Worm (Caenorhabditis elegans) whole organism, mixed stage, embryonic: ENCODE measurements around the gene grl-15.

Experiments used
- M03D4.4 ChIP-seq: sonication (generic microtip); optimal IDR thresholded peaks from 2 replicates; lab custom pipeline; 2017; ENCODE audit warnings: mild to moderate bottlenecking, missing genetic modification characterization, missing compliant biosample characterization
- bed-3 ChIP-seq: fragments of 200-800 bp; sonication (Bioruptor generic); optimal IDR thresholded peaks from 3 replicates; lab custom pipeline; 2018; ENCODE audit warnings: mild to moderate bottlenecking, missing genetic modification characterization, moderate library complexity, missing compliant biosample characterization
- blmp-1 ChIP-seq: fragments of 150-350 bp; optimal IDR thresholded peaks from 2 replicates; lab custom pipeline; 2014; ENCODE audit warnings: missing biosample characterization, missing genetic modification characterization
- ceh-39 ChIP-seq: fragments of 150-350 bp; optimal IDR thresholded peaks from 2 replicates; lab custom pipeline; 2014; ENCODE audit warnings: missing biosample characterization, missing genetic modification characterization
- ceh-43 ChIP-seq: fragments of 200-800 bp; sonication (Bioruptor generic); optimal IDR thresholded peaks from 2 replicates; lab custom pipeline; 2018; ENCODE audit warnings: mild to moderate bottlenecking, missing genetic modification characterization, moderate library complexity, missing compliant biosample characterization
- ceh-83 ChIP-seq: fragments of 200-800 bp; sonication (Bioruptor generic); optimal IDR thresholded peaks from 2 replicates; lab custom pipeline; 2018; ENCODE audit warnings: mild to moderate bottlenecking, missing genetic modification characterization, missing compliant biosample characterization
- ces-1 ChIP-seq: fragments of 150-350 bp; optimal IDR thresholded peaks from 2 replicates; lab custom pipeline; 2014; ENCODE audit warnings: missing biosample characterization, missing genetic modification reagents, missing genetic modification characterization
- cnd-1 ChIP-seq: fragments of 200-800 bp; sonication (Bioruptor generic); optimal IDR thresholded peaks from 2 replicates; lab custom pipeline; 2018; ENCODE audit warnings: mild to moderate bottlenecking, missing genetic modification characterization, missing compliant biosample characterization
- drap-1 ChIP-seq: fragments of 200-800 bp; sonication (Bioruptor generic); optimal IDR thresholded peaks from 3 replicates; lab custom pipeline; 2018; ENCODE audit warnings: mild to moderate bottlenecking, missing genetic modification characterization, missing compliant biosample characterization
- elt-1 ChIP-seq: sonication (generic microtip); optimal IDR thresholded peaks from 2 replicates; lab custom pipeline; 2017; ENCODE audit warnings: missing genetic modification characterization, mild to moderate bottlenecking, missing compliant biosample characterization, antibody characterized with exemption, moderate library complexity, borderline replicate concordance; ENCODE audit not compliant: insufficient read depth
- elt-3 ChIP-seq: fragments of 150-350 bp; optimal IDR thresholded peaks from 2 replicates; lab custom pipeline; 2014; ENCODE audit warnings: missing biosample characterization, missing genetic modification characterization
- flh-1 ChIP-seq: fragments of 200-800 bp; sonication (Bioruptor generic); optimal IDR thresholded peaks from 2 replicates; lab custom pipeline; 2018; ENCODE audit warnings: mild to moderate bottlenecking, missing genetic modification characterization, moderate library complexity, missing compliant biosample characterization
- ham-2 ChIP-seq: fragments of 200-800 bp; sonication (Bioruptor generic); optimal IDR thresholded peaks from 2 replicates; lab custom pipeline; 2018; ENCODE audit warnings: mild to moderate bottlenecking, missing genetic modification characterization, missing compliant biosample characterization
- hlh-1 ChIP-seq: fragments of 150-350 bp; optimal IDR thresholded peaks from 2 replicates; lab custom pipeline; 2014; ENCODE audit warnings: missing biosample characterization, missing genetic modification reagents, missing genetic modification characterization
- lin-13 ChIP-seq: fragments of 150-350 bp; optimal IDR thresholded peaks from 2 replicates; lab custom pipeline; 2014; ENCODE audit warnings: missing biosample characterization, missing genetic modification characterization
- lin-32 ChIP-seq: fragments of 200-800 bp; sonication (Bioruptor generic); optimal IDR thresholded peaks from 2 replicates; lab custom pipeline; 2018; ENCODE audit warnings: mild to moderate bottlenecking, missing genetic modification characterization, missing compliant biosample characterization
- lsy-2 ChIP-seq: fragments of 150-350 bp; optimal IDR thresholded peaks from 2 replicates; lab custom pipeline; 2014; ENCODE audit warnings: missing biosample characterization, missing genetic modification characterization
- mab-5 ChIP-seq: fragments of 150-350 bp; optimal IDR thresholded peaks from 2 replicates; lab custom pipeline; 2014; ENCODE audit warnings: missing biosample characterization, missing genetic modification characterization
- mep-1 ChIP-seq: fragments of 150-350 bp; optimal IDR thresholded peaks from 2 replicates; lab custom pipeline; 2017; ENCODE audit warnings: missing biosample characterization, missing genetic modification reagents, missing genetic modification characterization, inconsistent platforms
- mls-2 ChIP-seq: sonication (generic microtip); optimal IDR thresholded peaks from 2 replicates; lab custom pipeline; 2016; ENCODE audit warnings: mild to moderate bottlenecking, missing genetic modification characterization, moderate library complexity, missing compliant biosample characterization
- nhr-12 ChIP-seq: fragments of 150-350 bp; optimal IDR thresholded peaks from 2 replicates; lab custom pipeline; 2014; ENCODE audit warnings: missing biosample characterization, missing genetic modification characterization
- nhr-2 ChIP-seq: fragments of 150-350 bp; optimal IDR thresholded peaks from 2 replicates; lab custom pipeline; 2014; ENCODE audit warnings: missing biosample characterization, missing genetic modification characterization
- nhr-28 ChIP-seq: fragments of 150-350 bp; optimal IDR thresholded peaks from 2 replicates; lab custom pipeline; 2014; ENCODE audit warnings: missing biosample characterization, missing genetic modification characterization
- nhr-76 ChIP-seq: sonication (generic microtip); optimal IDR thresholded peaks from 2 replicates; lab custom pipeline; 2017; ENCODE audit warnings: missing biosample characterization, missing genetic modification characterization
- pha-4 ChIP-seq: fragments of 150-350 bp; optimal IDR thresholded peaks from 2 replicates; lab custom pipeline; 2018; ENCODE audit warnings: missing biosample characterization, missing genetic modification reagents, missing genetic modification characterization
- sem-2 ChIP-seq: fragments of 200-800 bp; sonication (Bioruptor generic); optimal IDR thresholded peaks from 2 replicates; lab custom pipeline; 2018; ENCODE audit warnings: mild to moderate bottlenecking, missing genetic modification characterization, missing compliant biosample characterization
- snpc-4 ChIP-seq: fragments of 150-350 bp; optimal IDR thresholded peaks from 2 replicates; lab custom pipeline; 2014; ENCODE audit warnings: missing biosample characterization, missing genetic modification characterization
- sptf-1 ChIP-seq: sonication (generic microtip); optimal IDR thresholded peaks from 2 replicates; lab custom pipeline; 2017; ENCODE audit warnings: mild to moderate bottlenecking, missing genetic modification characterization, moderate library complexity, missing compliant biosample characterization
- tbx-8 ChIP-seq: fragments of 200-800 bp; sonication (Bioruptor generic); optimal IDR thresholded peaks from 2 replicates; lab custom pipeline; 2018; ENCODE audit warnings: mild to moderate bottlenecking, missing genetic modification characterization, moderate library complexity, missing compliant biosample characterization
- unc-120 ChIP-seq: sonication (generic microtip); optimal IDR thresholded peaks from 2 replicates; lab custom pipeline; 2017; ENCODE audit warnings: missing genetic modification characterization, missing compliant biosample characterization; ENCODE audit not compliant: poor library complexity, severe bottlenecking
- unc-39 ChIP-seq: fragments of 150-350 bp; optimal IDR thresholded peaks from 2 replicates; lab custom pipeline; 2014; ENCODE audit warnings: missing biosample characterization, missing genetic modification characterization
- zip-8 ChIP-seq: fragments of 150-350 bp; optimal IDR thresholded peaks from 2 replicates; lab custom pipeline; 2014; ENCODE audit warnings: missing biosample characterization, missing genetic modification characterization
- ztf-11 ChIP-seq: fragments of 150-350 bp; optimal IDR thresholded peaks from 2 replicates; lab custom pipeline; 2014; ENCODE audit warnings: missing biosample characterization, missing genetic modification characterization

The grl-15 gene

DNA sequence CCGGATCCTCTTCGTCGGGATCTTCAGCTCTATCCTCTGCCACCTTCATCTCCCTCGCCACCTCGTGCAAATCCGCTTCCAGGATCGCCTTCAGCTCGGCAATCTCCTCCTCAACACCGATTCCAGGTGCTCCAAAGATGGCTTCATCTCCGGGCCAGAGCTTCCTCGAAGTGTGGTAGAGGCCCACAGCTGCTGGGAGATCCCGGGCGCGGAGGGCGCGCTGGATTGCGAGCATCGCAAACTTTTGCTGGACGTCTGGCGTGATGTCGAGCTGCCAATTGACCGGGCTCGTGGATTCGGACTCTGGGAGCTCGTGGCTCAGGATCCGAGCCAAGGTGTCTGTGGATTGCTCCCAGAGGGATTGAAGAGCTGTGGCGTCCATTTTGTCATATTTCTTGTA lies 9.8 kb upstream of the grl-15 start:
- TF ChIP-seq ceh-39 (tag; lab: Kevin White, UChicago), result no peak
- TF ChIP-seq nhr-76 (tag; lab: Kevin White, UChicago), result no peak
- no peak for TF ChIP-seq elt-1

DNA sequence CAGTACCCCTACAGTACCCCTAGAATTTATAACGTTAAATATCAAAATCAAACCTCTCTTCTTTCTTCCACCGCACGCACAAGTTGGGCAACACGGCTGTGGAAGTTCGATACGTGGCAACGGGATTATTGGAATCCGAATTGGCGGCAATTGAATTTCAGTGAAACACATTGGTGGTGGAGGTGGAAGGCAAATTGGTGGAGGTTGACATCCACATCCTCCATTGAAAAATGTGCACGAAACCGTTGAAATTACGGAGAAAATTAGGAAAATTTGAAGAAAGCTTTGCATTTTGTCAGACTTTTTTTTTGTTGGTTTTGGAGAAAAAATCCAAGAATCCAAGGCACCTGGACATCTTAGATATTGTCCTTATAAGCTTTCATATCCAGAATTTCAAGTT lies 455 bp downstream of the grl-15 start:
- TF ChIP-seq drap-1 (GFP tag; lab: Kevin White, UChicago), result no peak
- TF ChIP-seq snpc-4 (tag; lab: Kevin White, UChicago), result no peak
- TF ChIP-seq flh-1 (GFP tag; lab: Kevin White, UChicago), result no peak
- no peak for TF ChIP-seq ceh-39 (tag; lab: Kevin White, UChicago)
- TF ChIP-seq mls-2 (tag; lab: Kevin White, UChicago), result no peak
- TF ChIP-seq lin-32 (GFP tag; lab: Kevin White, UChicago), result no peak
- no peak for TF ChIP-seq ces-1 (GFP tag; lab: Kevin White, UChicago)
- no peak for TF ChIP-seq M03D4.4 (tag; lab: Kevin White, UChicago)

DNA sequence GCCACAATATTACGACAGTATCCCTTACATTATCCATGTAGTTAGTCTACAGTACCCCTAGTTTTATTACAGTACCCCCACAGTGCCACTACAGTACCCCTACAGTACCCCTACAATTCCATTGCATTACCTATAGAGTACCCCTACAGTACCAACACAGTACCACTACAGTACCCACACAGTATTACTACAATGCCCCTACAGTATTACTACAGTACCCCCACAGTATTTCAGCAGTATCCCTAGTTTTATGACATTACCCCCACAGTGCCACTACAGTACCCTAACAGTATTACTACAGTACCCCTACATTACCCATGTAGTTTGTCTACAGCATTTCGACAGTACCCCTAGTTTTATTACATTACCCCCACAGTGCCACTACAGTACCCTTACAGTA lies 2.3 kb downstream of the grl-15 start:
- TF ChIP-seq sem-2 (GFP tag; lab: Kevin White, UChicago) (no peak), mab-5 (tag; lab: Kevin White, UChicago) (no peak), lin-13 (no peak), cnd-1 (tag; lab: Kevin White, UChicago) (no peak), ceh-39 (tag; lab: Kevin White, UChicago) (no peak), unc-39 (tag; lab: Kevin White, UChicago) (no peak), nhr-28 (tag; lab: Kevin White, UChicago) (no peak), blmp-1 (tag; lab: Kevin White, UChicago) (no peak), lsy-2 (tag; lab: Kevin White, UChicago) (peak; percentile 17), tbx-8 (no peak), hlh-1 (tag; lab: Kevin White, UChicago) (no peak), nhr-12 (no peak), elt-3 (no peak), elt-1 (no peak), sptf-1 (tag; lab: Kevin White, UChicago) (peak; percentile 51), nhr-76 (tag; lab: Kevin White, UChicago) (no peak), pha-4 (no peak), ces-1 (GFP tag; lab: Kevin White, UChicago) (no peak), unc-120 (no peak), ceh-83 (GFP tag; lab: Kevin White, UChicago) (no peak), snpc-4 (tag; lab: Kevin White, UChicago) (no peak), ztf-11 (tag; lab: Kevin White, UChicago) (no peak), M03D4.4 (tag; lab: Kevin White, UChicago) (no peak), mls-2 (tag; lab: Kevin White, UChicago) (no peak), mep-1 (no peak), lin-32 (GFP tag; lab: Kevin White, UChicago) (peak; percentile 40)

DNA sequence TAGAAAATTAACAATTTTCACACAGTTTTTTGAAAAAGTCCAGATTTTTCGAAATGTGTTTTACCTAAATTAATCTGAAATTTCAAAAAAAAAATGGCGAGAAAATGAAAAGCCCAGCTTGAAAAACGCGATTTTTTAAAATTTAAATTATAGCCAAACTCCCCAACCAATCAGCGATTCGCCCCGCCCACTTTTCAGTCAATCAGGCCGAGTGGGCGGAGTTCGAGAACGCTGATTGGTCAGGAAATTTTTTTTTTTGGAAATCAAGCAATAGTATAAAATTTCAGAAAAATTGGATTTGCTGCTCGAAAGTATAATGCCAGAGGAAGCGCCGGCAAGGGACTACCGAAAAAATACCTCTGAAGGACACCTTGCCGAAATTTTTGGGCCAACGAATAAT lies 4.3 kb downstream of the grl-15 start:
- TF ChIP-seq ham-2 (GFP tag; lab: Kevin White, UChicago) (no peak), ztf-11 (tag; lab: Kevin White, UChicago) (no peak), nhr-12 (no peak), ceh-39 (tag; lab: Kevin White, UChicago) (no peak), ceh-83 (GFP tag; lab: Kevin White, UChicago) (no peak), zip-8 (no peak), mls-2 (tag; lab: Kevin White, UChicago) (no peak), lin-13 (no peak), lin-32 (GFP tag; lab: Kevin White, UChicago) (no peak), bed-3 (GFP tag; lab: Kevin White, UChicago) (no peak), mep-1 (no peak), ceh-43 (GFP tag; lab: Kevin White, UChicago) (no peak), pha-4 (no peak), snpc-4 (tag; lab: Kevin White, UChicago) (no peak), nhr-76 (tag; lab: Kevin White, UChicago) (no peak), blmp-1 (tag; lab: Kevin White, UChicago) (no peak)

DNA sequence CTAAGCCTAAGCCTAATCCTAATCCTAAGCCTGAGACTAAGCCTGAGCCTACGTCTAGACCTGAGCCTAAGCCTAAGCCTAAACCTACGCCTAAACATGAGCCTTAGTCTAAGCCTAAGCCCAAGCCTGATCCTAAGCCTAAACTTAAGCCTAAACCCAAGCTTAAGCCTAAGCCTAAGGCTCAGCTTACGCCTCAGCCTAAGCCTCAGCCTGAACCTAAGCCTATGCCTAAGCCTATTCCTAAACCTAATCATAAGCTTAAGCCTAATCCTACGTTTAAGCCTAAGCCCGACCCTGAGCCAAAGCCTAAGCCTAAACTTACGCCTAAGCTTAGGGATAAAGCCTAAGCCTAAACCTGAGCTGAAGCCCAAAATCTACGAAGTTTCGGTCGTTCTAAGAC lies 5.6 kb downstream of the grl-15 start:
- no peak for TF ChIP-seq M03D4.4 (tag; lab: Kevin White, UChicago)
- TF ChIP-seq ham-2 (GFP tag; lab: Kevin White, UChicago), result no peak
- TF ChIP-seq mab-5 (tag; lab: Kevin White, UChicago), result no peak
- TF ChIP-seq elt-1, result no peak
- no peak for TF ChIP-seq sptf-1 (tag; lab: Kevin White, UChicago)
- no peak for TF ChIP-seq ztf-11 (tag; lab: Kevin White, UChicago)
- TF ChIP-seq ces-1 (GFP tag; lab: Kevin White, UChicago), result no peak
- no peak for TF ChIP-seq mep-1
- TF ChIP-seq ceh-83 (GFP tag; lab: Kevin White, UChicago), result no peak
- TF ChIP-seq cnd-1 (tag; lab: Kevin White, UChicago), result no peak
- TF ChIP-seq nhr-2 (tag; lab: Kevin White, UChicago), result no peak
- TF ChIP-seq pha-4, result no peak
- no peak for TF ChIP-seq tbx-8
